Worm (Caenorhabditis elegans) whole organism, L1 larva: ENCODE measurements around the gene ipla-5.

Source experiments
- C04F5.9 ChIP-seq: sonication (generic microtip); optimal IDR thresholded peaks from 2 replicates; lab custom pipeline; 2016; ENCODE audit warnings: missing genetic modification characterization, missing compliant biosample characterization
- C34B4.2 ChIP-seq: sonication (generic microtip); optimal IDR thresholded peaks from 2 replicates; lab custom pipeline; 2017; ENCODE audit warnings: mild to moderate bottlenecking, missing genetic modification characterization, missing compliant biosample characterization
- F16B12.6 ChIP-seq: fragments of 150-350 bp; optimal IDR thresholded peaks from 2 replicates; lab custom pipeline; 2014; ENCODE audit warnings: missing biosample characterization, missing genetic modification characterization
- Y116A8C.19 ChIP-seq: sonication (generic microtip); optimal IDR thresholded peaks from 2 replicates; lab custom pipeline; 2016; ENCODE audit warnings: missing compliant biosample characterization, missing genetic modification characterization, borderline replicate concordance
- aha-1 ChIP-seq: fragments of 150-350 bp; optimal IDR thresholded peaks from 2 replicates; lab custom pipeline; 2014; ENCODE audit warnings: missing biosample characterization, missing genetic modification characterization
- alr-1 ChIP-seq: fragments of 200-800 bp; sonication (Bioruptor generic); optimal IDR thresholded peaks from 2 replicates; lab custom pipeline; 2018; ENCODE audit warnings: borderline replicate concordance, mild to moderate bottlenecking, missing genetic modification characterization, missing compliant biosample characterization
- ama-1 ChIP-seq: fragments of 150-350 bp; optimal IDR thresholded peaks from 2 replicates; lab custom pipeline; 2014
- ceh-63 ChIP-seq: fragments of 200-800 bp; sonication (Bioruptor generic); optimal IDR thresholded peaks from 2 replicates; lab custom pipeline; 2018; ENCODE audit warnings: mild to moderate bottlenecking, missing genetic modification characterization, missing compliant biosample characterization
- ceh-82 ChIP-seq, 3 experiments: fragments of 150-350 bp in 1 of 3; sonication (generic microtip) in 2 of 3; optimal IDR thresholded peaks; 2 replicates each; lab custom pipeline; 2014 to 2017; ENCODE audit warnings: missing biosample characterization in 3 of 3, missing genetic modification characterization in 3 of 3
- ceh-88 ChIP-seq: fragments of 200-800 bp; sonication (Bioruptor generic); IDR thresholded peaks from 2 replicates; pipeline ENCODE4 v1.3.6; 2022; ENCODE audit warnings: missing genetic modification characterization, missing compliant biosample characterization
- ceh-90 ChIP-seq: sonication (generic microtip); optimal IDR thresholded peaks from 2 replicates; lab custom pipeline; 2016; ENCODE audit warnings: missing genetic modification characterization, missing compliant biosample characterization
- efl-1 ChIP-seq, 4 experiments: fragments of 150-350 bp; optimal IDR thresholded peaks in 3 of 4; peaks in 1 of 4; 1 replicate in 1 of 4; 2 replicates in 3 of 4; lab custom pipeline; 2014; ENCODE audit warnings: missing biosample characterization in 2 of 4, missing genetic modification characterization in 2 of 4, missing genetic modification reagents in 2 of 4
- efl-3 ChIP-seq: fragments of 200-800 bp; sonication (Bioruptor generic); optimal IDR thresholded peaks from 2 replicates; lab custom pipeline; 2018; ENCODE audit warnings: mild to moderate bottlenecking, missing genetic modification characterization, missing compliant biosample characterization
- egl-27 ChIP-seq, 2 experiments: fragments of 150-350 bp in 1 of 2; sonication (generic microtip); optimal IDR thresholded peaks; 3 replicates each; lab custom pipeline; 2017 to 2018; ENCODE audit warnings: missing biosample characterization in 2 of 2, missing genetic modification characterization in 2 of 2, missing genetic modification reagents in 2 of 2
- elt-3 ChIP-seq, 6 experiments: fragments of 150-350 bp in 1 of 6; sonication (generic microtip); optimal IDR thresholded peaks; 2 replicates each; lab custom pipeline; 2017 to 2018; ENCODE audit warnings: missing biosample characterization in 6 of 6, missing genetic modification characterization in 6 of 6, inconsistent platforms in 1 of 6
- ets-5 ChIP-seq: fragments of 200-800 bp; sonication (Bioruptor generic); IDR thresholded peaks from 2 replicates; pipeline ENCODE4 v1.3.6; 2022; ENCODE audit warnings: missing genetic modification characterization, missing compliant biosample characterization
- fkh-8 ChIP-seq: sonication (generic microtip); optimal IDR thresholded peaks from 2 replicates; lab custom pipeline; 2016; ENCODE audit warnings: mild to moderate bottlenecking, missing genetic modification characterization, missing compliant biosample characterization
- hpl-2 ChIP-seq: fragments of 150-350 bp; optimal IDR thresholded peaks from 2 replicates; lab custom pipeline; 2014; ENCODE audit warnings: missing biosample characterization, missing genetic modification reagents, missing genetic modification characterization
- jun-1 ChIP-seq: fragments of 150-350 bp; optimal IDR thresholded peaks from 2 replicates; lab custom pipeline; 2014; ENCODE audit warnings: missing biosample characterization, missing genetic modification reagents, missing genetic modification characterization
- lin-35 ChIP-seq, 2 experiments: fragments of 150-350 bp; optimal IDR thresholded peaks; 2 replicates each; lab custom pipeline; 2014; ENCODE audit warnings: missing biosample characterization in 2 of 2, missing genetic modification characterization in 2 of 2, missing genetic modification reagents in 2 of 2
- mdl-1 ChIP-seq, 2 experiments: fragments of 150-350 bp; optimal IDR thresholded peaks; 2 replicates each; lab custom pipeline; 2014 to 2017; ENCODE audit warnings: missing biosample characterization in 2 of 2, missing genetic modification characterization in 2 of 2, inconsistent platforms in 1 of 2
- mef-2 ChIP-seq: fragments of 150-350 bp; optimal IDR thresholded peaks from 2 replicates; lab custom pipeline; 2014; ENCODE audit warnings: missing biosample characterization, missing genetic modification characterization
- mep-1 ChIP-seq: fragments of 150-350 bp; optimal IDR thresholded peaks from 2 replicates; lab custom pipeline; 2014; ENCODE audit warnings: missing biosample characterization, missing genetic modification characterization
- nhr-19 ChIP-seq: fragments of 200-800 bp; sonication (Bioruptor generic); conservative IDR thresholded peaks from 2 replicates; pipeline ENCODE4 v1.3.6; 2022; ENCODE audit warnings: missing genetic modification characterization, missing compliant biosample characterization
- nhr-20 ChIP-seq: sonication (generic microtip); optimal IDR thresholded peaks from 2 replicates; lab custom pipeline; 2016; ENCODE audit warnings: mild to moderate bottlenecking, missing genetic modification characterization, missing compliant biosample characterization
- nhr-237 ChIP-seq: fragments of 150-350 bp; optimal IDR thresholded peaks from 2 replicates; lab custom pipeline; 2014; ENCODE audit warnings: missing biosample characterization, missing genetic modification characterization
- nhr-28 ChIP-seq: fragments of 150-350 bp; optimal IDR thresholded peaks from 2 replicates; lab custom pipeline; 2014; ENCODE audit warnings: missing biosample characterization, missing genetic modification characterization
- nhr-71 ChIP-seq: sonication (generic microtip); optimal IDR thresholded peaks from 2 replicates; lab custom pipeline; 2016; ENCODE audit warnings: mild to moderate bottlenecking, missing genetic modification characterization, moderate library complexity, missing compliant biosample characterization
- nhr-77 ChIP-seq: fragments of 150-350 bp; optimal IDR thresholded peaks from 2 replicates; lab custom pipeline; 2014; ENCODE audit warnings: missing biosample characterization, missing genetic modification characterization
- nhr-84 ChIP-seq: sonication (generic microtip); optimal IDR thresholded peaks from 2 replicates; lab custom pipeline; 2017; ENCODE audit warnings: missing biosample characterization, missing genetic modification characterization
- nhr-85 ChIP-seq: sonication (generic microtip); peaks from one replicate; lab custom pipeline; 2016; ENCODE audit warnings: missing genetic modification characterization, inconsistent platforms, missing compliant biosample characterization
- pax-3 ChIP-seq: fragments of 200-800 bp; sonication (Bioruptor generic); optimal IDR thresholded peaks from 2 replicates; lab custom pipeline; 2018; ENCODE audit warnings: mild to moderate bottlenecking, missing genetic modification characterization, moderate library complexity, missing compliant biosample characterization
- pqm-1 ChIP-seq: sonication (generic microtip); optimal IDR thresholded peaks from 3 replicates; lab custom pipeline; 2017; ENCODE audit warnings: missing biosample characterization, missing genetic modification characterization
- rnt-1 ChIP-seq: sonication (generic microtip); optimal IDR thresholded peaks from 2 replicates; lab custom pipeline; 2016; ENCODE audit warnings: mild to moderate bottlenecking, missing genetic modification characterization, moderate library complexity, missing compliant biosample characterization
- skn-1 ChIP-seq: fragments of 150-350 bp; optimal IDR thresholded peaks from 2 replicates; lab custom pipeline; 2014; ENCODE audit warnings: missing biosample characterization, missing genetic modification characterization
- swsn-7 ChIP-seq: sonication (generic microtip); optimal IDR thresholded peaks from 2 replicates; lab custom pipeline; 2016; ENCODE audit warnings: missing genetic modification characterization, missing compliant biosample characterization
- tbx-2 ChIP-seq: sonication (generic microtip); optimal IDR thresholded peaks from 2 replicates; lab custom pipeline; 2016; ENCODE audit warnings: missing genetic modification characterization, missing compliant biosample characterization
- unc-130 ChIP-seq: fragments of 150-350 bp; optimal IDR thresholded peaks from 2 replicates; lab custom pipeline; 2017; ENCODE audit warnings: missing biosample characterization, missing genetic modification characterization, inconsistent platforms
- unc-30 ChIP-seq: sonication (generic microtip); optimal IDR thresholded peaks from 2 replicates; lab custom pipeline; 2017; ENCODE audit warnings: missing biosample characterization, missing genetic modification characterization
- unc-86 ChIP-seq: sonication (generic microtip); optimal IDR thresholded peaks from 2 replicates; lab custom pipeline; 2016; ENCODE audit warnings: missing genetic modification characterization, missing compliant biosample characterization
- xbp-1 ChIP-seq: sonication (generic microtip); optimal IDR thresholded peaks from 2 replicates; lab custom pipeline; 2016; ENCODE audit warnings: missing genetic modification characterization, missing compliant biosample characterization
- zip-4 ChIP-seq: fragments of 200-800 bp; sonication (Bioruptor generic); optimal IDR thresholded peaks from 2 replicates; lab custom pipeline; 2018; ENCODE audit warnings: mild to moderate bottlenecking, missing genetic modification characterization, moderate library complexity, missing compliant biosample characterization

ipla-5 gene

ce11 chrIV:8737354-8737753, 22.3 kb downstream of the ipla-5 start (continued):
- TF ChIP-seq lin-35 (GFP tag; optimal IDR thresholded peaks at IDR 0.05; lab: Kevin White, UChicago) (peak; percentile 17 to 21), C04F5.9 (no peak), efl-3 (GFP tag; lab: Kevin White, UChicago) (no peak), unc-30 (tag; lab: Kevin White, UChicago) (no peak), pqm-1 (tag; lab: Kevin White, UChicago) (no peak), fkh-8 (tag; lab: Kevin White, UChicago) (no peak), ceh-82 (tag; optimal IDR thresholded peaks at IDR 0.05; lab: Kevin White, UChicago) (no peak)

- no peak for TF ChIP-seq swsn-7 (tag; lab: Kevin White, UChicago)
- no peak for TF ChIP-seq efl-1 (optimal IDR thresholded peaks at IDR 0.05; lab: Kevin White, UChicago)
- peak in 1 of 2 experiments; percentile 45 for TF ChIP-seq efl-1 (GFP tag; optimal IDR thresholded peaks at IDR 0.05 in 1 of 2; lab: Kevin White, UChicago)
These were observed 22.7 kb downstream of the ipla-5 start, which contains the start of gene F21D5.4 for ce11 chrIV:8737787-8738186. F21D5.4 (plus strand) TSS chrIV:8738087.

ce11 chrIV:8739294-8739693, 24.2 kb downstream of the ipla-5 start, which contains the start of gene F21D5.5:
F21D5.5 (minus strand) TSS chrIV:8739394.
- TF ChIP-seq unc-86 (tag; lab: Kevin White, UChicago) (no peak), ceh-63 (no peak), ets-5 (no peak), jun-1 (no peak), mep-1 (no peak), ama-1 (no peak), C04F5.9 (no peak)

- no peak for TF ChIP-seq ceh-88 (GFP tag; lab: Robert Waterston, UW)
- no peak for TF ChIP-seq unc-30 (tag; lab: Kevin White, UChicago)
- no peak for TF ChIP-seq elt-3 (tag; optimal IDR thresholded peaks at IDR 0.05; lab: Kevin White, UChicago)
- TF ChIP-seq nhr-19 = no peak
- no peak for TF ChIP-seq nhr-28
- TF ChIP-seq unc-86 (tag; lab: Kevin White, UChicago) = no peak
- no peak for TF ChIP-seq mef-2
- no peak for TF ChIP-seq Y116A8C.19 (tag; lab: Kevin White, UChicago)
- TF ChIP-seq, all 84 proteins: peak for 0
These were observed 24.9 kb downstream of the ipla-5 start, which contains the start of gene mrps-33 for ce11 chrIV:8739926-8740325. mrps-33 (minus strand) TSS chrIV:8740026.

ce11 chrIV:8740952-8741438, 25.9 kb downstream of the ipla-5 start, which contains the start of gene F21D5.6:
F21D5.6 (minus strand) TSS chrIV:8741388.
- TF ChIP-seq skn-1 (tag; lab: Kevin White, UChicago) = no peak
- no peak for TF ChIP-seq nhr-20 (tag; lab: Kevin White, UChicago)
- no peak for TF ChIP-seq nhr-19
- no peak for TF ChIP-seq pax-3 (tag; lab: Kevin White, UChicago)
- no peak for TF ChIP-seq C04F5.9

- no peak for TF ChIP-seq egl-27 (tag; optimal IDR thresholded peaks at IDR 0.05; lab: Kevin White, UChicago)
- peak; percentile 56 for TF ChIP-seq nhr-77 (tag; lab: Kevin White, UChicago)
- no peak for TF ChIP-seq alr-1 (tag; lab: Kevin White, UChicago)
- peak in 2 of 6 experiments; percentile 66 to 77 for TF ChIP-seq elt-3 (tag; optimal IDR thresholded peaks at IDR 0.05; lab: Kevin White, UChicago)
- TF ChIP-seq unc-30 (tag; lab: Kevin White, UChicago) = no peak
- TF ChIP-seq tbx-2 = peak; percentile 83
- TF ChIP-seq nhr-237 (tag; lab: Kevin White, UChicago) = no peak
- TF ChIP-seq lin-35 (GFP tag; optimal IDR thresholded peaks at IDR 0.05; lab: Kevin White, UChicago) = peak; percentile 85 to 91
- no peak for TF ChIP-seq ceh-90 (tag; lab: Kevin White, UChicago)
- TF ChIP-seq rnt-1 (tag; lab: Kevin White, UChicago) = peak; percentile 87
- peak; percentile 60 for TF ChIP-seq unc-130
- TF ChIP-seq nhr-85 = peak; percentile 89
- TF ChIP-seq nhr-84 = no peak
- TF ChIP-seq F16B12.6 (tag; lab: Kevin White, UChicago) = peak; percentile 51
- peak; percentile 89 for TF ChIP-seq nhr-71 (tag; lab: Kevin White, UChicago)
- TF ChIP-seq ama-1 = no peak
- peak; percentile 43 for TF ChIP-seq aha-1 (tag; lab: Kevin White, UChicago)
- TF ChIP-seq hpl-2 (GFP tag; lab: Kevin White, UChicago) = peak; percentile 33
- no peak for TF ChIP-seq C34B4.2 (tag; lab: Kevin White, UChicago)
- peak; percentile 68 for TF ChIP-seq jun-1
- peak; percentile 84 for TF ChIP-seq xbp-1 (tag; lab: Kevin White, UChicago)
- peak; percentile 62 for TF ChIP-seq zip-4 (GFP tag; lab: Kevin White, UChicago)
- TF ChIP-seq mdl-1 (tag; optimal IDR thresholded peaks at IDR 0.05; lab: Kevin White, UChicago) = peak in 1 of 2 experiments; percentile 79
These were observed 28.7 kb downstream of the ipla-5 start, which contains the start of gene F21D5.7 for ce11 chrIV:8743654-8744332. F21D5.7 (minus strand) TSS chrIV:8743704.
